Worm (Caenorhabditis elegans): ENCODE data around the gene pqn-57.

Gene pqn-57

DNA sequence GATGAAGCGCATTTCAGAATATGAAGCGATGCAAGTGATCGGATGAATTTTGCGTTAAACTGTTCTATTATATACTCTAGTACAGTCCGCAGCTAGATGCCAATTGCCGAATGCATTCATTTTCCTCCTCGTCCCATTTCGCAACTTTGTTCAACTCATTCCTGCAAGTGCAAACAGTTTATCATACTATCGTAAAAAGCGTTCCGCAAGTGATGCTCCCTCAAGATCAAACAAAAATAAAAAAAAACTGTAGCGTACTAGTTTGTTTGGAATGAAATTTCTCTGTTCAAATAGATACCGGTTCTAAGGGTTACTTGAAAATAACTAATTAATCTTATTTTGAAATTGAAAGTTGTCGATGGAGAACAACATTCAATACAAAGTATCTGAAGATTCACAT is at the start of gene pqn-57:
Gene pqn-57, minus strand, starts transcription at position 101 of the 400 bp plus-strand sequence.
- TF ChIP-seq tab-1 (GFP tag; IDR thresholded peaks at IDR 0.05), result no peak
- TF ChIP-seq med-1 (GFP tag; optimal IDR thresholded peaks at IDR 0.05; ENCODE audit: insufficient read depth), result no peak
- TF ChIP-seq cog-1 (tag; optimal IDR thresholded peaks at IDR 0.05), result no peak
- no peak for TF ChIP-seq T22C8.4 (GFP tag; IDR thresholded peaks at IDR 0.05)
- TF ChIP-seq ztf-29 (GFP tag; IDR thresholded peaks at IDR 0.05), result no peak
- TF ChIP-seq flt-1 (GFP tag; IDR thresholded peaks at IDR 0.05), result no peak
- no peak for TF ChIP-seq ztf-23 (GFP tag; IDR thresholded peaks at IDR 0.05)
- TF ChIP-seq ref-1 (GFP tag; conservative IDR thresholded peaks at IDR 0.05), result no peak
- TF ChIP-seq klf-2 (GFP tag; conservative IDR thresholded peaks at IDR 0.05), result no peak

DNA sequence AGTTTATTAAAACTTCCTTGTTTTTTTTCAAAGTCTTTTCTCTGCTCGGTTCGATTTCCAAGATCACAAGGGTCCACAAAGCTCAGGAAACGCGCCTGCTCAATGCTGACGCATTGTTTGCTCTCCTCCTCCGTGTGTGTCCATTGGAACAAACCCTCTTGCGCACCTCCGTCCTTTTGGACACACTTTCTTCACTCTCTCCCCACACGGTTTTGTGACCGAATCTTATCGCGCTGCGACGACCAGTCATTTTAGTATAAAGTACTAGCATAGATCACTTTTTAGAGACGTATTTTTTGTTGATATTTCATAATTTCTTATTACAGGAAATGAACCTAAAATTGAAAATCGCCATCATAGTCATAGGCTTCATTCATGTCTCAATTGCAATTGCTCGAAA is 47.4 kb upstream of the pqn-57 start:
- peak; percentile 52 for TF ChIP-seq cog-1 (tag; optimal IDR thresholded peaks at IDR 0.05)
- TF ChIP-seq med-1 (GFP tag; optimal IDR thresholded peaks at IDR 0.05; ENCODE audit: insufficient read depth), result no peak

- no peak for TF ChIP-seq ztf-23 (GFP tag; IDR thresholded peaks at IDR 0.05)
- TF ChIP-seq cog-1 (tag; optimal IDR thresholded peaks at IDR 0.05), result no peak
- TF ChIP-seq ref-1 (GFP tag; conservative IDR thresholded peaks at IDR 0.05), result no peak
- TF ChIP-seq med-1 (GFP tag; optimal IDR thresholded peaks at IDR 0.05; ENCODE audit: insufficient read depth), result no peak
These were observed 46.8 kb upstream of the pqn-57 start, which contains the start of gene F40B5.2 for ce11 chrX:8367553-8367952. Gene F40B5.2, plus strand, starts transcription at chrX:8367853.

DNA sequence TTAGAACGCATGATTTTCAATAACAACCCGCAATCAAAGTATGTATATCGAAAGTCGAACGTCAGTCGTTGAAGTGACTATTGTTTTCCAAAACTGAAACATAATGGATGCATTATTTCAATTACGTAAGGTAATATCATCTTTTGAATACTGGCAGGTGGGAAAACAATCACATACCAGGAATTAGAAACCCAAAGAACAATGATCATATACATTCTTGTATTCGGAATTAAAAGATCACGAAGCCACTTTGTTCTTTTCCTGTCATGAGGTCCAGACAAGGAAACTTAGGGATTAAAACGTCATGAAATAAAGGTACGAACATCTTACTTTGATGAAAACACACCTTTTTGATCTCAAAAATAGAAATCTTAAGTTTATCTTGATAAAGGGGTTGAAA is 41.6 kb upstream of the pqn-57 start:
- TF ChIP-seq T22C8.4 (GFP tag; IDR thresholded peaks at IDR 0.05) (no peak), med-1 (GFP tag; optimal IDR thresholded peaks at IDR 0.05; ENCODE audit: insufficient read depth) (no peak), tab-1 (GFP tag; IDR thresholded peaks at IDR 0.05) (no peak), flt-1 (GFP tag; IDR thresholded peaks at IDR 0.05) (no peak), ref-1 (GFP tag; conservative IDR thresholded peaks at IDR 0.05) (no peak), ztf-29 (GFP tag; IDR thresholded peaks at IDR 0.05) (no peak)

ce11 chrX:8356305-8356704 is 35.5 kb upstream of the pqn-57 start:
- no peak for TF ChIP-seq cog-1 (tag; optimal IDR thresholded peaks at IDR 0.05)
- no peak for TF ChIP-seq klf-2 (GFP tag; conservative IDR thresholded peaks at IDR 0.05)
- TF ChIP-seq ztf-29 (GFP tag; IDR thresholded peaks at IDR 0.05), result no peak
- no peak for TF ChIP-seq T22C8.4 (GFP tag; IDR thresholded peaks at IDR 0.05)
- no peak for TF ChIP-seq ref-1 (GFP tag; conservative IDR thresholded peaks at IDR 0.05)
- no peak for TF ChIP-seq ztf-23 (GFP tag; IDR thresholded peaks at IDR 0.05)
- TF ChIP-seq tab-1 (GFP tag; IDR thresholded peaks at IDR 0.05), result no peak
- no peak for TF ChIP-seq med-1 (GFP tag; optimal IDR thresholded peaks at IDR 0.05; ENCODE audit: insufficient read depth)
- TF ChIP-seq flt-1 (GFP tag; IDR thresholded peaks at IDR 0.05), result no peak

- TF ChIP-seq flt-1 (GFP tag; IDR thresholded peaks at IDR 0.05) (no peak), klf-2 (GFP tag; conservative IDR thresholded peaks at IDR 0.05) (no peak), tab-1 (GFP tag; IDR thresholded peaks at IDR 0.05) (no peak)
These were observed 34.6 kb upstream of the pqn-57 start for ce11 chrX:8355350-8355749.

ce11 chrX:8354284-8354784 is 33.5 kb upstream of the pqn-57 start:
- TF ChIP-seq T22C8.4 (GFP tag; IDR thresholded peaks at IDR 0.05) (no peak), ref-1 (GFP tag; conservative IDR thresholded peaks at IDR 0.05) (no peak), tab-1 (GFP tag; IDR thresholded peaks at IDR 0.05) (no peak), ztf-29 (GFP tag; IDR thresholded peaks at IDR 0.05) (no peak), klf-2 (GFP tag; conservative IDR thresholded peaks at IDR 0.05) (no peak), cog-1 (tag; optimal IDR thresholded peaks at IDR 0.05) (no peak), ztf-23 (GFP tag; IDR thresholded peaks at IDR 0.05) (no peak), med-1 (GFP tag; optimal IDR thresholded peaks at IDR 0.05; ENCODE audit: insufficient read depth) (no peak), flt-1 (GFP tag; IDR thresholded peaks at IDR 0.05) (no peak)

DNA sequence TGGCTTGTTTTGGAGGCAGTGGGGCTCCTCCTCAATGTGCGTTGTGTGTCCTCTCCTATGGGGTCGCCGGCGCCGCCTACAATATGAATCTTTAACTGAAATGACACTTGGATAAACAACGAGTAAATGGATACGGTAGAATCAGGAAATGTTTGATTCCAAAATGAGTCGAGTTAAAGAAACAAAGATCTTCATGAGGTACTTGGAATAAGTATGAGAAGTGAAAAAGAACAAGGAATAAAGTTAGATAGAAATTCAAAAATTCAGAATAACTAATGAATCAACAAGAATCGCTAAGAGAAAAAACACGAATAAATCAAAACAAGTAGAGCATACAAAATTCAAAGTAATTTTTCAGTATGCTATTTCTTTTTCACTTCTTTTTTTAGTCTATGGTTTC is 30.2 kb upstream of the pqn-57 start, which contains the start of gene npr-28:
Gene npr-28, minus strand, starts transcription at position 101 of the 400 bp plus-strand sequence.
- TF ChIP-seq ref-1 (GFP tag; conservative IDR thresholded peaks at IDR 0.05) (no peak), med-1 (GFP tag; optimal IDR thresholded peaks at IDR 0.05; ENCODE audit: insufficient read depth) (no peak), klf-2 (GFP tag; conservative IDR thresholded peaks at IDR 0.05) (no peak), T22C8.4 (GFP tag; IDR thresholded peaks at IDR 0.05) (no peak), ztf-29 (GFP tag; IDR thresholded peaks at IDR 0.05) (no peak), tab-1 (GFP tag; IDR thresholded peaks at IDR 0.05) (no peak), flt-1 (GFP tag; IDR thresholded peaks at IDR 0.05) (no peak), ztf-23 (GFP tag; IDR thresholded peaks at IDR 0.05) (no peak), cog-1 (tag; optimal IDR thresholded peaks at IDR 0.05) (no peak)

ce11 chrX:8346248-8346647 is 25.5 kb upstream of the pqn-57 start, which contains the start of gene drd-5:
Gene drd-5, minus strand, starts transcription at chrX:8346348.
- TF ChIP-seq ztf-29 (GFP tag; IDR thresholded peaks at IDR 0.05), result no peak

- TF ChIP-seq ztf-23 (GFP tag; IDR thresholded peaks at IDR 0.05) (no peak), med-1 (GFP tag; optimal IDR thresholded peaks at IDR 0.05; ENCODE audit: insufficient read depth) (no peak), ref-1 (GFP tag; conservative IDR thresholded peaks at IDR 0.05) (no peak), klf-2 (GFP tag; conservative IDR thresholded peaks at IDR 0.05) (no peak), ztf-29 (GFP tag; IDR thresholded peaks at IDR 0.05) (no peak), cog-1 (tag; optimal IDR thresholded peaks at IDR 0.05) (no peak), tab-1 (GFP tag; IDR thresholded peaks at IDR 0.05) (no peak), T22C8.4 (GFP tag; IDR thresholded peaks at IDR 0.05) (no peak), flt-1 (GFP tag; IDR thresholded peaks at IDR 0.05) (no peak)
These were observed 20.9 kb upstream of the pqn-57 start, which contains the start of gene F55E10.1 for ce11 chrX:8341675-8342074. Gene F55E10.1, plus strand, starts transcription at chrX:8341975.

ce11 chrX:8340393-8340792 is 19.6 kb upstream of the pqn-57 start, which contains the start of gene F55E10.2:
Gene F55E10.2, plus strand, starts transcription at chrX:8340693.
- TF ChIP-seq flt-1 (GFP tag; IDR thresholded peaks at IDR 0.05), result no peak
- TF ChIP-seq ztf-23 (GFP tag; IDR thresholded peaks at IDR 0.05), result no peak
- TF ChIP-seq med-1 (GFP tag; optimal IDR thresholded peaks at IDR 0.05; ENCODE audit: insufficient read depth), result no peak
- no peak for TF ChIP-seq tab-1 (GFP tag; IDR thresholded peaks at IDR 0.05)
- TF ChIP-seq ref-1 (GFP tag; conservative IDR thresholded peaks at IDR 0.05), result no peak
- TF ChIP-seq ztf-29 (GFP tag; IDR thresholded peaks at IDR 0.05), result no peak
- TF ChIP-seq cog-1 (tag; optimal IDR thresholded peaks at IDR 0.05), result no peak
- no peak for TF ChIP-seq T22C8.4 (GFP tag; IDR thresholded peaks at IDR 0.05)
- no peak for TF ChIP-seq klf-2 (GFP tag; conservative IDR thresholded peaks at IDR 0.05)

All from whole organism, midembryonic.